Fruit fly (Drosophila melanogaster) whole organism, embryonic: ENCODE data around the gene CG12659.

Experiments used
- Adf1 ChIP-seq: fragments of 200-800 bp; sonication (Bioruptor generic); IDR thresholded peaks from 2 replicates; pipeline ENCODE4 v1.3.6; 2022; ENCODE audit warnings: missing biosample characterization, missing genetic modification characterization
- Aef1 ChIP-seq: fragments of 200-800 bp; sonication (Bioruptor generic); IDR thresholded peaks from 3 replicates; pipeline ENCODE4 v1.3.6; 2022; ENCODE audit warnings: missing biosample characterization, missing genetic modification characterization
- Bgb ChIP-seq: fragments of 200-800 bp; sonication (Bioruptor generic); IDR thresholded peaks from 2 replicates; pipeline ENCODE4 v1.3.6; 2022; ENCODE audit warnings: missing biosample characterization, missing genetic modification characterization; ENCODE audit not compliant: partially characterized antibody
- BtbVII ChIP-seq: fragments of 200-800 bp; sonication (Bioruptor generic); optimal IDR thresholded peaks from 3 replicates; lab custom pipeline; 2017; ENCODE audit warnings: missing biosample characterization, mild to moderate bottlenecking, missing genetic modification characterization
- Bteb2 ChIP-seq: fragments of 200-800 bp; sonication (Bioruptor generic); optimal IDR thresholded peaks from 2 replicates; lab custom pipeline; 2016; ENCODE audit warnings: missing biosample characterization, missing genetic modification characterization
- CG10979 ChIP-seq: fragments of 200-800 bp; sonication (Bioruptor generic); optimal IDR thresholded peaks from 2 replicates; lab custom pipeline; 2018; ENCODE audit warnings: missing biosample characterization, mild to moderate bottlenecking, missing genetic modification characterization, moderate library complexity
- CG12104 ChIP-seq: fragments of 200-800 bp; sonication (Bioruptor generic); optimal IDR thresholded peaks from 3 replicates; lab custom pipeline; 2016; ENCODE audit warnings: missing biosample characterization, missing genetic modification characterization
- CG13624 ChIP-seq: fragments of 200-800 bp; sonication (Bioruptor generic); optimal IDR thresholded peaks from 2 replicates; lab custom pipeline; 2016; ENCODE audit warnings: missing biosample characterization, missing genetic modification characterization
- CG15073 ChIP-seq: fragments of 200-800 bp; sonication (Bioruptor generic); optimal IDR thresholded peaks from 2 replicates; lab custom pipeline; 2016; ENCODE audit warnings: missing biosample characterization, missing genetic modification characterization
- CG17612 ChIP-seq: fragments of 200-800 bp; sonication (Bioruptor generic); IDR thresholded peaks from 2 replicates; pipeline ENCODE4 v1.3.6; 2022; ENCODE audit warnings: missing biosample characterization, missing genetic modification characterization
- CG17829 ChIP-seq: fragments of 200-800 bp; optimal IDR thresholded peaks from 2 replicates; lab custom pipeline; 2019; ENCODE audit warnings: missing biosample characterization, mild to moderate bottlenecking, missing genetic modification characterization, moderate library complexity
- CG1792 ChIP-seq: fragments of 200-800 bp; sonication (Bioruptor generic); optimal IDR thresholded peaks from 2 replicates; lab custom pipeline; 2016; ENCODE audit warnings: missing biosample characterization, missing genetic modification characterization
- CG5245 ChIP-seq: fragments of 200-800 bp; sonication (Bioruptor generic); optimal IDR thresholded peaks from 3 replicates; lab custom pipeline; 2016; ENCODE audit warnings: missing biosample characterization, missing genetic modification characterization
- CG6813 ChIP-seq: fragments of 200-800 bp; sonication (Bioruptor generic); optimal IDR thresholded peaks from 2 replicates; lab custom pipeline; 2017; ENCODE audit warnings: missing biosample characterization, missing genetic modification characterization, mild to moderate bottlenecking, moderate library complexity, missing genetic modification reagents
- CG7372 ChIP-seq: fragments of 200-800 bp; sonication (Bioruptor generic); IDR thresholded peaks from 2 replicates; pipeline ENCODE4 v1.3.6; 2022; ENCODE audit warnings: missing biosample characterization, missing genetic modification characterization
- CG7745 ChIP-seq: fragments of 200-800 bp; sonication (Bioruptor generic); optimal IDR thresholded peaks from 2 replicates; lab custom pipeline; 2018; ENCODE audit warnings: missing biosample characterization, mild to moderate bottlenecking, missing genetic modification characterization, moderate library complexity
- CG7928 ChIP-seq: fragments of 200-800 bp; sonication (Bioruptor generic); optimal IDR thresholded peaks from 2 replicates; lab custom pipeline; 2017; ENCODE audit warnings: missing biosample characterization, mild to moderate bottlenecking, missing genetic modification characterization
- CG9797 ChIP-seq: fragments of 200-800 bp; sonication (Bioruptor generic); optimal IDR thresholded peaks from 3 replicates; lab custom pipeline; 2018; ENCODE audit warnings: missing biosample characterization, mild to moderate bottlenecking, missing genetic modification characterization
- CTCF ChIP-seq: fragments of 200-800 bp; sonication (Bioruptor generic); optimal IDR thresholded peaks from 2 replicates; lab custom pipeline; 2017; ENCODE audit warnings: missing biosample characterization, mild to moderate bottlenecking, missing genetic modification characterization, moderate library complexity
- Chrac-16 ChIP-seq: fragments of 200-800 bp; sonication (Bioruptor generic); optimal IDR thresholded peaks from 3 replicates; lab custom pipeline; 2016; ENCODE audit warnings: missing biosample characterization, missing genetic modification characterization
- Dp ChIP-seq: fragments of 200-800 bp; sonication (Bioruptor generic); optimal IDR thresholded peaks from 2 replicates; lab custom pipeline; 2018; ENCODE audit warnings: missing biosample characterization, mild to moderate bottlenecking, missing genetic modification characterization, moderate library complexity
- Fer1 ChIP-seq: fragments of 200-800 bp; sonication (Bioruptor generic); optimal IDR thresholded peaks from 2 replicates; lab custom pipeline; 2017; ENCODE audit warnings: missing biosample characterization, mild to moderate bottlenecking, missing genetic modification characterization
- Gug ChIP-seq: fragments of 200-800 bp; sonication (Bioruptor generic); IDR thresholded peaks from 4 replicates; pipeline ENCODE4 v1.3.6; 2022; ENCODE audit warnings: missing biosample characterization, missing genetic modification characterization
- Hr3 ChIP-seq: fragments of 200-800 bp; sonication (Bioruptor generic); optimal IDR thresholded peaks from 3 replicates; lab custom pipeline; 2016; ENCODE audit warnings: missing biosample characterization, missing genetic modification characterization
- Kr ChIP-seq: fragments of 200-800 bp; sonication (Bioruptor generic); optimal IDR thresholded peaks from 2 replicates; lab custom pipeline; 2017; ENCODE audit warnings: missing biosample characterization, mild to moderate bottlenecking, missing genetic modification characterization
- MESR4 ChIP-seq: fragments of 200-800 bp; sonication (Bioruptor generic); optimal IDR thresholded peaks from 2 replicates; lab custom pipeline; 2018; ENCODE audit warnings: missing biosample characterization, mild to moderate bottlenecking, missing genetic modification characterization, moderate library complexity
- MTF-1 ChIP-seq: fragments of 200-800 bp; sonication (Bioruptor generic); optimal IDR thresholded peaks from 2 replicates; lab custom pipeline; 2018; ENCODE audit warnings: missing biosample characterization, mild to moderate bottlenecking, missing genetic modification characterization, borderline replicate concordance
- Poxn ChIP-seq: fragments of 200-800 bp; sonication (Bioruptor generic); IDR thresholded peaks from 2 replicates; pipeline ENCODE4 v1.3.6; 2022; ENCODE audit warnings: missing biosample characterization, missing genetic modification characterization
- bcd ChIP-seq: fragments of 200-800 bp; sonication (Bioruptor generic); optimal IDR thresholded peaks from 2 replicates; lab custom pipeline; 2017; ENCODE audit warnings: missing biosample characterization, mild to moderate bottlenecking, missing genetic modification characterization
- cwo ChIP-seq: fragments of 200-800 bp; sonication (Bioruptor generic); optimal IDR thresholded peaks from 3 replicates; lab custom pipeline; 2017; ENCODE audit warnings: missing biosample characterization, missing genetic modification characterization, mild to moderate bottlenecking, moderate library complexity, missing genetic modification reagents
- dmrt99B ChIP-seq: fragments of 200-800 bp; sonication (Bioruptor generic); optimal IDR thresholded peaks from 2 replicates; lab custom pipeline; 2018; ENCODE audit warnings: missing biosample characterization, mild to moderate bottlenecking, missing genetic modification characterization, moderate library complexity
- fd64A ChIP-seq: fragments of 200-800 bp; sonication (Bioruptor generic); optimal IDR thresholded peaks from 3 replicates; lab custom pipeline; 2018; ENCODE audit warnings: missing biosample characterization, mild to moderate bottlenecking, missing genetic modification characterization
- ftz-f1 ChIP-seq: fragments of 200-800 bp; sonication (Bioruptor generic); optimal IDR thresholded peaks from 2 replicates; lab custom pipeline; 2016; ENCODE audit warnings: missing biosample characterization, missing genetic modification characterization
- gce ChIP-seq: fragments of 200-800 bp; sonication (Bioruptor generic); IDR thresholded peaks from 3 replicates; pipeline ENCODE4 v1.3.6; 2022; ENCODE audit warnings: missing biosample characterization, missing genetic modification characterization
- inv ChIP-seq: fragments of 200-800 bp; sonication (Bioruptor generic); IDR thresholded peaks from 2 replicates; pipeline ENCODE4 v1.3.6; 2022; ENCODE audit warnings: missing biosample characterization, missing genetic modification characterization; ENCODE audit not compliant: partially characterized antibody
- kay ChIP-seq: fragments of 200-800 bp; sonication (Bioruptor generic); optimal IDR thresholded peaks from 2 replicates; lab custom pipeline; 2016; ENCODE audit warnings: missing biosample characterization, missing genetic modification characterization
- lbe ChIP-seq: fragments of 200-800 bp; sonication (Bioruptor generic); optimal IDR thresholded peaks from 2 replicates; lab custom pipeline; 2016; ENCODE audit warnings: missing biosample characterization, mild to moderate bottlenecking, missing genetic modification characterization
- mld ChIP-seq: fragments of 200-800 bp; sonication (Bioruptor generic); IDR thresholded peaks from 3 replicates; pipeline ENCODE4 v1.3.6; 2022; ENCODE audit warnings: missing biosample characterization, missing genetic modification characterization; ENCODE audit not compliant: partially characterized antibody
- org-1 ChIP-seq: fragments of 200-800 bp; sonication (Bioruptor generic); optimal IDR thresholded peaks from 2 replicates; lab custom pipeline; 2017; ENCODE audit warnings: missing biosample characterization, missing genetic modification characterization
- pan ChIP-seq, 4 experiments: fragments of >200 bp in 3 of 4; fragments of 200-800 bp in 1 of 4; sonication (Bioruptor generic) in 1 of 4; optimal IDR thresholded peaks in 3 of 4; IDR thresholded peaks in 1 of 4; 2 replicates each; pipeline versions ENCODE4 v1.3.6 to Lab custom; 2017 to 2022; ENCODE audit warnings: missing biosample characterization in 2 of 4, missing genetic modification characterization in 2 of 4, mixed read lengths in 1 of 4
- pum ChIP-seq: fragments of 200-800 bp; sonication (Bioruptor generic); optimal IDR thresholded peaks from 2 replicates; lab custom pipeline; 2016; ENCODE audit warnings: missing biosample characterization, missing genetic modification characterization
- pzg ChIP-seq: fragments of 200-800 bp; sonication (Bioruptor generic); optimal IDR thresholded peaks from 3 replicates; lab custom pipeline; 2018; ENCODE audit warnings: missing biosample characterization, mild to moderate bottlenecking, missing genetic modification characterization, moderate library complexity
- sens-2 ChIP-seq: fragments of 200-800 bp; sonication (Bioruptor generic); IDR thresholded peaks from 2 replicates; pipeline ENCODE4 v1.3.6; 2022; ENCODE audit warnings: missing biosample characterization, missing genetic modification characterization
- shn ChIP-seq: fragments of 200-800 bp; sonication (Bioruptor generic); optimal IDR thresholded peaks from 3 replicates; lab custom pipeline; 2016; ENCODE audit warnings: missing biosample characterization, missing genetic modification characterization
- sima ChIP-seq: fragments of 200-800 bp; sonication (Bioruptor generic); optimal IDR thresholded peaks from 2 replicates; lab custom pipeline; 2016; ENCODE audit warnings: missing biosample characterization, missing genetic modification characterization
- stwl ChIP-seq: fragments of 200-800 bp; sonication (Bioruptor generic); optimal IDR thresholded peaks from 3 replicates; lab custom pipeline; 2018; ENCODE audit warnings: missing biosample characterization, mild to moderate bottlenecking, missing genetic modification characterization, moderate library complexity
- yki ChIP-seq: fragments of >200 bp; optimal IDR thresholded peaks from 3 replicates; lab custom pipeline; 2018
- zen ChIP-seq: fragments of 200-800 bp; sonication (Bioruptor generic); optimal IDR thresholded peaks from 3 replicates; lab custom pipeline; 2018; ENCODE audit warnings: missing biosample characterization, mild to moderate bottlenecking, missing genetic modification characterization, moderate library complexity

The CG12659 gene

dm6 chrX:8561404-8562397, 29.8 kb downstream of the CG12659 start (continued):
- TF ChIP-seq CG17829 (tag; lab: Kevin White, UChicago) (no peak), dmrt99B (tag; lab: Kevin White, UChicago) (no peak), bcd (GFP tag; lab: Kevin White, UChicago) (no peak), ftz-f1 (GFP tag; lab: Kevin White, UChicago) (peak; percentile 39), Poxn (GFP tag; lab: Robert Waterston, UW) (no peak), Aef1 (GFP tag; lab: Robert Waterston, UW) (no peak), Hr3 (no peak), CG10979 (tag; lab: Kevin White, UChicago) (no peak), CG17612 (GFP tag; lab: Robert Waterston, UW) (no peak), CG6813 (GFP tag; lab: Kevin White, UChicago) (no peak), Kr (GFP tag; lab: Kevin White, UChicago) (peak; percentile 75), Adf1 (no peak), cwo (GFP tag; lab: Kevin White, UChicago) (peak; percentile 62), CG7372 (no peak), CG13624 (peak; percentile 12), CG9797 (peak; percentile 20), CG15073 (GFP tag; lab: Kevin White, UChicago) (no peak), sima (GFP tag; lab: Kevin White, UChicago) (no peak), yki (lab: Kevin White, UChicago) (no peak), CG1792 (GFP tag; lab: Kevin White, UChicago) (no peak), Chrac-16 (GFP tag; lab: Kevin White, UChicago) (no peak), sens-2 (GFP tag; lab: Robert Waterston, UW) (no peak), Fer1 (GFP tag; lab: Kevin White, UChicago) (peak; percentile 12), pzg (GFP tag; lab: Kevin White, UChicago) (peak; percentile 48), MESR4 (GFP tag; lab: Kevin White, UChicago) (peak; percentile 12), Dp (GFP tag; lab: Kevin White, UChicago) (no peak), Bgb (GFP tag; lab: Robert Waterston, UW) (peak; percentile 41; the same call in 1 of the 2 replicates), CG12104 (no peak), CG5245 (no peak), fd64A (GFP tag; lab: Kevin White, UChicago) (no peak), CG7928 (GFP tag; lab: Kevin White, UChicago) (no peak), lbe (peak; percentile 61), BtbVII (no peak), mld (GFP tag; lab: Robert Waterston, UW) (peak; percentile 59; the same call in 1 of the 3 replicates), zen (tag; lab: Kevin White, UChicago) (peak; percentile 80), MTF-1 (peak; percentile 43), inv (GFP tag; lab: Robert Waterston, UW) (peak; percentile 30; the same call in 1 of the 2 replicates), pum (peak; percentile 33), Gug (no peak), shn (GFP tag; lab: Kevin White, UChicago) (peak; percentile 25), kay (GFP tag; lab: Kevin White, UChicago) (no peak), pan (optimal IDR thresholded peaks at IDR 0.05; lab: Kevin White, UChicago) (no peak), pan (GFP tag; optimal IDR thresholded peaks at IDR 0.05 in 1 of 2, IDR thresholded peaks at IDR 0.05 in 1 of 2) (no peak), Bteb2 (GFP tag; lab: Kevin White, UChicago) (no peak), stwl (tag; lab: Kevin White, UChicago) (peak; percentile 72), gce (GFP tag; lab: Robert Waterston, UW) (no peak), CTCF (GFP tag; lab: Kevin White, UChicago) (peak; percentile 4), org-1 (GFP tag; lab: Kevin White, UChicago) (no peak), CG7745 (tag; lab: Kevin White, UChicago) (peak; percentile 97)
